Fruit fly (Drosophila melanogaster): ENCODE measurements around the gene CG42747.
A peak's percentile ranks its signal among the peaks of the same experiment; 100 is the strongest.

CG42747 gene

DNA sequence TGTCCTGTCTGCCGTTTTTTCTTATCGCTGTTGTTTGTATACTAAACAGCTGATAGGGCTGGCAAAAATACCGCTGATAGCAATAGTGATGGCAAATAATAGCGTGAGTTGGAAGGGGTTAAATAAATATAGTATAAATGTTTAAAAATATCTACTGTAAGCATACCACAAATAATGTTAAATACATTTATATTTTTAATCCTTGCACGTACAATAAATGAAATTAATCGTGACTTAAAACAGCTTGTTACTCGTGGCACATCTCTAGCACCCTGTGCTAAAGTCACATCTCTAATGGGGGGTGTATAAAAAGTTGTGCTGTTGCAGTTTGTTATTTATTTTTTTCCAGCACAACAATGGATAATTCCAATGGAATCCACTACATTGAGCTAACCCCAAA lies 88.0 kb downstream of the CG42747 start, which contains the start of the genes CG10147 and Bulli (continued):
- TF ChIP-seq Eip74EF (GFP tag; optimal IDR thresholded peaks at IDR 0.05) (peak in 1 of 2 experiments; percentile 83), Asciz (GFP tag; optimal IDR thresholded peaks at IDR 0.05) (peak; percentile 94), trem (tag; optimal IDR thresholded peaks at IDR 0.05) (peak; percentile 97), ap (GFP tag; IDR thresholded peaks at IDR 0.05) (peak; percentile 95), Sox102F (GFP tag; optimal IDR thresholded peaks at IDR 0.05) (peak; percentile 98), pzg (GFP tag; optimal IDR thresholded peaks at IDR 0.05) (peak; percentile 76), z (GFP tag; IDR thresholded peaks at IDR 0.05) (peak; percentile 58; the same call in 2 of the 3 replicates), Side (GFP tag; optimal IDR thresholded peaks at IDR 0.05) (peak; percentile 78), Doc3 (GFP tag; IDR thresholded peaks at IDR 0.05; ENCODE audit: partially characterized antibody) (peak; percentile 96), slp2 (GFP tag; optimal IDR thresholded peaks at IDR 0.05) (peak; percentile 89), dm (GFP tag; optimal IDR thresholded peaks at IDR 0.05) (peak; percentile 81), jigr1 (GFP tag; IDR thresholded peaks at IDR 0.05) (peak; percentile 96), CG18011 (GFP tag; optimal IDR thresholded peaks at IDR 0.05) (peak; percentile 87), Hr3 (GFP tag; optimal IDR thresholded peaks at IDR 0.05) (peak; percentile 99), Max (GFP tag; optimal IDR thresholded peaks at IDR 0.05) (peak; percentile 97), CG30431 (GFP tag; optimal IDR thresholded peaks at IDR 0.05) (peak; percentile 96), CG3847 (GFP tag; IDR thresholded peaks at IDR 0.05) (peak; percentile 99), CG11504 (tag; optimal IDR thresholded peaks at IDR 0.05) (peak; percentile 95), CG34224 (GFP tag; IDR thresholded peaks at IDR 0.05; ENCODE audit: partially characterized antibody) (peak; percentile 92), Med (GFP tag) (peak; percentile 99), CG32767 (GFP tag; IDR thresholded peaks at IDR 0.05) (peak; percentile 97), CG31441 (GFP tag; IDR thresholded peaks at IDR 0.05) (peak; percentile 97), CG17328 (GFP tag; IDR thresholded peaks at IDR 0.05) (peak; percentile 97), dmrt99B (tag; optimal IDR thresholded peaks at IDR 0.05) (peak; percentile 94), crol (GFP tag; IDR thresholded peaks at IDR 0.05) (peak; percentile 79), HLH54F (GFP tag; optimal IDR thresholded peaks at IDR 0.05) (peak; percentile 97), Fer1 (GFP tag; optimal IDR thresholded peaks at IDR 0.05) (peak; percentile 95), Bgb (GFP tag; IDR thresholded peaks at IDR 0.05; ENCODE audit: partially characterized antibody) (peak; percentile 93), Lhr (GFP tag; optimal IDR thresholded peaks at IDR 0.05) (peak; percentile 96), fd102C (GFP tag; optimal IDR thresholded peaks at IDR 0.05) (peak; percentile 85), h (optimal IDR thresholded peaks at IDR 0.05) (no peak), Ravus (GFP tag; IDR thresholded peaks at IDR 0.05) (peak; percentile 93), dpn (GFP tag; optimal IDR thresholded peaks at IDR 0.05) (peak; percentile 96 to 99), CG13296 (GFP tag; optimal IDR thresholded peaks at IDR 0.05) (peak; percentile 90), knrl (GFP tag; IDR thresholded peaks at IDR 0.05; ENCODE audit: partially characterized antibody) (peak; percentile 98), row (GFP tag; IDR thresholded peaks at IDR 0.05) (peak; percentile 100), CG14965 (GFP tag; optimal IDR thresholded peaks at IDR 0.05; ENCODE audit: borderline replicate concordance) (peak; percentile 39), Opbp (GFP tag; IDR thresholded peaks at IDR 0.05; ENCODE audit: partially characterized antibody) (peak; percentile 93), tin (GFP tag; optimal IDR thresholded peaks at IDR 0.05) (peak; percentile 99), MESR4 (GFP tag; optimal IDR thresholded peaks at IDR 0.05) (peak; percentile 64), gem (tag; optimal IDR thresholded peaks at IDR 0.05) (peak; percentile 98), inv (GFP tag; IDR thresholded peaks at IDR 0.05; ENCODE audit: partially characterized antibody) (peak; percentile 94), Elba2 (GFP tag; optimal IDR thresholded peaks at IDR 0.05) (peak; percentile 90), BtbVII (GFP tag; optimal IDR thresholded peaks at IDR 0.05) (peak; percentile 91), ind (GFP tag; optimal IDR thresholded peaks at IDR 0.05) (peak; percentile 98), CG5953 (GFP tag; IDR thresholded peaks at IDR 0.05) (peak; percentile 96), Gug (GFP tag; IDR thresholded peaks at IDR 0.05) (peak; percentile 98), Xrp1 (GFP tag; IDR thresholded peaks at IDR 0.05) (peak; percentile 98), CG14667 (GFP tag; IDR thresholded peaks at IDR 0.05) (peak; percentile 98), vnd (GFP tag; IDR thresholded peaks at IDR 0.05; ENCODE audit: partially characterized antibody) (peak; percentile 95)
